Fruit fly (Drosophila melanogaster): ENCODE results near the gene TfIIB.
A peak's percentile ranks its signal among the peaks of the same experiment; 100 is the strongest.

TfIIB gene

dm6 chr2L:10387869-10388726 lies 43.0 kb upstream of the TfIIB start, which contains the start of gene da (continued):
- TF ChIP-seq hth (optimal IDR thresholded peaks at IDR 0.05) (no peak), CG11085 (GFP tag; IDR thresholded peaks at IDR 0.05) (no peak), CG17186 (GFP tag; optimal IDR thresholded peaks at IDR 0.05) (peak; percentile 79), CG15601 (tag; optimal IDR thresholded peaks at IDR 0.05) (peak; percentile 48), Stat92E (GFP tag; optimal IDR thresholded peaks at IDR 0.05) (no peak), CG1792 (GFP tag; optimal IDR thresholded peaks at IDR 0.05) (peak; percentile 34), fd102C (GFP tag; optimal IDR thresholded peaks at IDR 0.05) (no peak), vvl (GFP tag; IDR thresholded peaks at IDR 0.05) (peak; percentile 75), gsb-n (tag; optimal IDR thresholded peaks at IDR 0.05) (peak; percentile 31), ac (GFP tag; optimal IDR thresholded peaks at IDR 0.05) (no peak), CG4617 (GFP tag; optimal IDR thresholded peaks at IDR 0.05; ENCODE audit: borderline replicate concordance) (peak; percentile 49), CHES-1-like (GFP tag; optimal IDR thresholded peaks at IDR 0.05) (peak; percentile 60), CG6175 (GFP tag; IDR thresholded peaks at IDR 0.05) (no peak), Camta (GFP tag; optimal IDR thresholded peaks at IDR 0.05) (peak; percentile 74), Xrp1 (GFP tag; IDR thresholded peaks at IDR 0.05) (peak; percentile 63), CG7987 (GFP tag; optimal IDR thresholded peaks at IDR 0.05) (peak; percentile 45), aop (GFP tag; IDR thresholded peaks at IDR 0.05) (no peak), Chrac-16 (GFP tag; optimal IDR thresholded peaks at IDR 0.05) (peak; percentile 56), HLHmδ (GFP tag; optimal IDR thresholded peaks at IDR 0.05) (no peak), zen (tag; optimal IDR thresholded peaks at IDR 0.05) (peak; percentile 57), CG1603 (tag; optimal IDR thresholded peaks at IDR 0.05) (peak; percentile 97), CG11695 (GFP tag; IDR thresholded peaks at IDR 0.05) (0 out of 3 replicates have a peak, but pooled peaks have one; percentile 38), CG13624 (GFP tag; optimal IDR thresholded peaks at IDR 0.05) (peak; percentile 63), sr (GFP tag; IDR thresholded peaks at IDR 0.05) (no peak), ken (GFP tag; IDR thresholded peaks at IDR 0.05) (peak; percentile 49; the same call in 1 of the 3 replicates), CG7839 (tag; optimal IDR thresholded peaks at IDR 0.05) (peak; percentile 61), CG10654 (GFP tag; optimal IDR thresholded peaks at IDR 0.05) (peak; percentile 64), CG13775 (GFP tag; optimal IDR thresholded peaks at IDR 0.05) (peak; percentile 49), en (GFP tag; optimal IDR thresholded peaks at IDR 0.05) (no peak), fd3F (GFP tag; optimal IDR thresholded peaks at IDR 0.05) (peak; percentile 35), Sox100B (GFP tag; optimal IDR thresholded peaks at IDR 0.05) (peak; percentile 51), CG10274 (GFP tag; optimal IDR thresholded peaks at IDR 0.05) (no peak), hb (GFP tag; IDR thresholded peaks at IDR 0.05; ENCODE audit: partially characterized antibody) (no peak), CG12744 (GFP tag; optimal IDR thresholded peaks at IDR 0.05) (peak; percentile 3), CG32767 (GFP tag; IDR thresholded peaks at IDR 0.05) (peak; percentile 30; the same call in 1 of the 2 replicates), sc (optimal IDR thresholded peaks at IDR 0.05) (no peak), sc (GFP tag; optimal IDR thresholded peaks at IDR 0.05) (no peak), gcm2 (GFP tag; optimal IDR thresholded peaks at IDR 0.05) (no peak), Dip3 (GFP tag; optimal IDR thresholded peaks at IDR 0.05) (peak; percentile 45), pzg (GFP tag; optimal IDR thresholded peaks at IDR 0.05) (peak; percentile 86), Mrtf (GFP tag; IDR thresholded peaks at IDR 0.05) (no peak; the same call in 2 of the 3 replicates), ATbp (GFP tag; optimal IDR thresholded peaks at IDR 0.05) (no peak), rib (GFP tag; IDR thresholded peaks at IDR 0.05) (peak; percentile 45), CG11696 (GFP tag; IDR thresholded peaks at IDR 0.05) (no peak), luna (GFP tag; optimal IDR thresholded peaks at IDR 0.05) (no peak), dimm (GFP tag; IDR thresholded peaks at IDR 0.05) (no peak), Ets65A (GFP tag) (peak; percentile 78), cad (GFP tag; optimal IDR thresholded peaks at IDR 0.05) (no peak), CG31388 (GFP tag; optimal IDR thresholded peaks at IDR 0.05) (peak; percentile 7), CG1233 (GFP tag; optimal IDR thresholded peaks at IDR 0.05) (no peak)
